Fruit fly (Drosophila melanogaster): ENCODE measurements around the gene Dpy-30L2.
A peak's percentile ranks its signal among the peaks of the same experiment; 100 is the strongest.

The Dpy-30L2 gene

dm6 chr3L:4040247-4040925 lies 7.1 kb downstream of the Dpy-30L2 start, which contains the start of the genes CG11593 and Rcd5 (continued):
- TF ChIP-seq CG7786 (GFP tag; optimal IDR thresholded peaks at IDR 0.05) (no peak), shn (GFP tag; optimal IDR thresholded peaks at IDR 0.05) (no peak), br (optimal IDR thresholded peaks at IDR 0.05) (no peak), pfk (GFP tag; optimal IDR thresholded peaks at IDR 0.05) (no peak), E2f2 (GFP tag; IDR thresholded peaks at IDR 0.05) (peak; percentile 63), Neu2 (GFP tag; optimal IDR thresholded peaks at IDR 0.05; ENCODE audit: borderline replicate concordance) (no peak), Optix (GFP tag; IDR thresholded peaks at IDR 0.05) (peak; percentile 76), CG12391 (tag; optimal IDR thresholded peaks at IDR 0.05) (no peak), Dref (GFP tag; IDR thresholded peaks at IDR 0.05) (0 out of 2 replicates have a peak, but pooled peaks have one; percentile 31), tio (GFP tag; optimal IDR thresholded peaks at IDR 0.05) (peak; percentile 47), CG12769 (tag; optimal IDR thresholded peaks at IDR 0.05) (no peak), MBD-R2 (GFP tag; IDR thresholded peaks at IDR 0.05) (peak; percentile 86), CG13624 (GFP tag; optimal IDR thresholded peaks at IDR 0.05) (no peak), Hr3 (GFP tag; optimal IDR thresholded peaks at IDR 0.05) (peak; percentile 83), crp (GFP tag; optimal IDR thresholded peaks at IDR 0.05) (peak in 1 of 2 experiments; percentile 66), Aef1 (GFP tag; IDR thresholded peaks at IDR 0.05) (peak; percentile 90), CG11093 (GFP tag; IDR thresholded peaks at IDR 0.05) (peak; percentile 78; the same call in 2 of the 3 replicates), CG9797 (GFP tag; optimal IDR thresholded peaks at IDR 0.05) (peak; percentile 87), HmgZ (tag; optimal IDR thresholded peaks at IDR 0.05) (peak; percentile 63), nerfin-1 (tag; optimal IDR thresholded peaks at IDR 0.05) (no peak), Lim3 (GFP tag; IDR thresholded peaks at IDR 0.05) (0 out of 2 replicates have a peak, but pooled peaks have one; percentile 14), ap (GFP tag; IDR thresholded peaks at IDR 0.05) (peak; percentile 40; the same call in 1 of the 2 replicates), CG11723 (GFP tag; optimal IDR thresholded peaks at IDR 0.05) (no peak), CG6254 (GFP tag; optimal IDR thresholded peaks at IDR 0.05) (peak; percentile 12), CG10959 (GFP tag; IDR thresholded peaks at IDR 0.05) (no peak), gt (GFP tag; IDR thresholded peaks at IDR 0.05) (peak; percentile 41; the same call in 1 of the 2 replicates), CG7372 (GFP tag; IDR thresholded peaks at IDR 0.05) (peak; percentile 79), Hmr (GFP tag; optimal IDR thresholded peaks at IDR 0.05) (peak; percentile 80), CG33213 (GFP tag; optimal IDR thresholded peaks at IDR 0.05) (no peak), toy (GFP tag; IDR thresholded peaks at IDR 0.05) (peak; percentile 60; the same call in 1 of the 2 replicates), nerfin-2 (GFP tag; IDR thresholded peaks at IDR 0.05; ENCODE audit: partially characterized antibody) (no peak), CG31224 (GFP tag; IDR thresholded peaks at IDR 0.05) (peak; percentile 75), CG32532 (GFP tag; IDR thresholded peaks at IDR 0.05) (peak; percentile 87), MESR4 (GFP tag; optimal IDR thresholded peaks at IDR 0.05) (peak; percentile 98), chm (GFP tag; IDR thresholded peaks at IDR 0.05) (no peak), salm (tag; optimal IDR thresholded peaks at IDR 0.05) (no peak), ham (GFP tag; IDR thresholded peaks at IDR 0.05) (peak; percentile 59), CG15269 (tag; optimal IDR thresholded peaks at IDR 0.05) (no peak), croc (GFP tag; conservative IDR thresholded peaks at IDR 0.05) (peak; percentile 78), fu2 (GFP tag; optimal IDR thresholded peaks at IDR 0.05) (no peak), scrt (GFP tag; optimal IDR thresholded peaks at IDR 0.05) (no peak), CG10147 (GFP tag; optimal IDR thresholded peaks at IDR 0.05) (no peak), Abd-B (GFP tag; optimal IDR thresholded peaks at IDR 0.05) (peak; percentile 76), nom (GFP tag; optimal IDR thresholded peaks at IDR 0.05) (no peak), CG1233 (GFP tag; optimal IDR thresholded peaks at IDR 0.05) (peak; percentile 8), grn (GFP tag; optimal IDR thresholded peaks at IDR 0.05) (no peak), gcm (GFP tag; optimal IDR thresholded peaks at IDR 0.05) (no peak), CG9932 (GFP tag; IDR thresholded peaks at IDR 0.05) (peak; percentile 92), Lpt (GFP tag; optimal IDR thresholded peaks at IDR 0.05) (no peak), Fer2 (tag; optimal IDR thresholded peaks at IDR 0.05) (peak; percentile 24)

Measured in whole organism, embryonic.